Worm (Caenorhabditis elegans): Measurements from ENCODE around the gene sfxn-1.1.
A peak's percentile ranks its signal among the peaks of the same experiment; 100 is the strongest.

The sfxn-1.1 gene

DNA sequence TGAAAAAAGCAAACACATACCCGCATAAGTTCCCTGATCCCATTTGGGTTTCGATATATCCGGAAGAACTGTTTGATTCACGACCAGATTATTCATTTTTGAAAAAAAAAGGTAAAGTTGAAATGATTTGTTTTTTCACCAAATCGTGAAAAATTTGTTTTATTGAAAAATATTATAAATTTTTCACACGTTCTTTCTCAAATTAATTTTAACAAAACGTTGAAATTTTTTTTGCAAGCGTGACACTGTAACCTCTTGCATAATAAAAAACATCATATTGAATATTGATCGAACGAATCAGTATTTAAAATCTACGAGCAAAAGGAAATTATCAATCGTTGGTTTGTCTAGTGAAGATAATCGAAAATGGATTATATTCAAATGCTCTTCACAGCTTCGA is at the start of gene sfxn-1.1, which contains the start of gene AH6.3:
Gene sfxn-1.1 (minus strand): TSS at position 101 of the 400 bp plus-strand sequence.
Gene AH6.3 (plus strand): TSS at position 275 of the 400 bp plus-strand sequence.
- TF ChIP-seq dao-5 (tag; optimal IDR thresholded peaks at IDR 0.05) (no peak), W03F9.2 (tag; optimal IDR thresholded peaks at IDR 0.05) (no peak), him-1 (tag; optimal IDR thresholded peaks at IDR 0.05) (no peak)

DNA sequence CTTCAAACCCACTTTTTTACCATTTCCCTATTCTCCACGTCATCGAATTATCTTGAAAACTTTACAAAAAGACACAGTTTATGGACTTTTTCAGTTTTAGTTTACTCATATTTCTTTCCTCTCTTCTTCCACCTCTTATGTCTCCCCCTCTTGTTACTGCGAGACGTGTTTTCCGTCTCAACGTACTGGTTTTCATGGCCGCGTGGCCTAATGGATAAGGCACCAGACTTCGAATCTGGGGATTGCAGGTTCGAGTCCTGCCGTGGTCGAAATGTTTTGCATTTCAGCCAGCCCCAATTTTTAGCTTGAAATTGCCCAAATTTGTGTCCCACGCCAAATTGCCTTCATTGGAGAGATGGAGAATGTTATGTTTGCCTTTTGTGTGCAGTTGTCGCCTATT is 47.4 kb upstream of the sfxn-1.1 start:
- TF ChIP-seq dao-5 (tag; optimal IDR thresholded peaks at IDR 0.05) (peak; percentile 80), W03F9.2 (tag; optimal IDR thresholded peaks at IDR 0.05) (no peak), him-1 (tag; optimal IDR thresholded peaks at IDR 0.05) (peak; percentile 49)

DNA sequence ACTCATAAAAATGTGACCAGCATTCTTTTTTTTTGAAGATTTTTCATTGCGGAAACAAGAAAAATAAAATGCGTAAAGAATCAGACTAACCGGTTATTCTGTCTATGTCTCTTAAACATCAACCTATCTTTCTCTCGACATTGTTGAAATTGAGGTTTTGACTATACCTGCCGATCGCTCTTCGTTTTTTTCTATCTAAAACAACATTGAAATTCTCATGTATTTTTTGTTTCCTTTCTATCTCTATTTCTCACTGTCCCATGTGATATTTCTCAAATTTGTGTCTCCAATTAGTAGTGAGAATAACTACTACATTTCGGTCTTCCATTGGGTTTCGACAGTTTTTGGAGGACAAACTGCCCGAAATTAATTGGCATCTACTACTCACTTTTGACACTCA is 42.2 kb upstream of the sfxn-1.1 start:
- no peak for TF ChIP-seq dao-5 (tag; optimal IDR thresholded peaks at IDR 0.05)
- no peak for TF ChIP-seq him-1 (tag; optimal IDR thresholded peaks at IDR 0.05)
- TF ChIP-seq W03F9.2 (tag; optimal IDR thresholded peaks at IDR 0.05) = no peak

DNA sequence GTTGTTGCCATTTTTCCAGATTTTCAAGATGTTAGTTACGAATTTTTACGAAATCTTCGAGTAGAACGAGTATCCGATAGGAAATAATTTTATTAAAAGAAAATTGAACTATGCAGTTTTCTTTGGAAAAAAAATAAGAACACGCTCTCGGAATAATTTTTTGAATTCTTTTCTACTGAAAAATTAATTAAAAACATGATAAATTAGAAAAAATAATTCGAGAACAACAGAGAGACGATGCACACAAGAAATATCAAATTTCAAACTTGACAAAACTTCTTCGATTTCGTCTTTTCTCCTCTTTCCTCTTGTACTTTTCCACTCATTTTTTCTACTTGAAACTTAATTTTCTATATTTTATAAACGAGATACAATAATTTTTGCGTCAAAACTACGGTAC is 41.2 kb upstream of the sfxn-1.1 start, which contains the start of gene F35H8.4:
Gene F35H8.4 (minus strand): TSS at position 101 of the 400 bp plus-strand sequence.
- TF ChIP-seq dao-5 (tag; optimal IDR thresholded peaks at IDR 0.05) (no peak), him-1 (tag; optimal IDR thresholded peaks at IDR 0.05) (no peak), W03F9.2 (tag; optimal IDR thresholded peaks at IDR 0.05) (no peak)

DNA sequence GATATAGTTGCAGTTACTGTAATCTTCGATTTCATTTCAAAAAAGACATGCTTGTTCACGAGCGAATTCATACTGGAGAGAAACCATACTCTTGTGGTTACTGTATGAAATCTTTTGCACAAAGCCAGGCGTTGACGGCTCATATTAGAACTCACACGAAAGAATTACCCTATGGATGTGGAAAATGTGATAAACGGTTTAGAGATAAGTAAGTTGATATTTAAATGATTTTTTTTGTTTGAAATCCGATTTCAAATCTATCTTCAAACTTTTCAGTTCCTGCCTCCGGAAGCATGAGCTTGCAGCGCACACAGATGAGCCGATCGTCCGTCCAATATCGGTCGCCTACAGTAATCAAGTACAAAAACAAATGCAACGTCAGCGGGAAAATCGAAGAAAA is 40.2 kb upstream of the sfxn-1.1 start:
- TF ChIP-seq W03F9.2 (tag; optimal IDR thresholded peaks at IDR 0.05) = no peak
- TF ChIP-seq dao-5 (tag; optimal IDR thresholded peaks at IDR 0.05) = no peak
- TF ChIP-seq him-1 (tag; optimal IDR thresholded peaks at IDR 0.05) = no peak

DNA sequence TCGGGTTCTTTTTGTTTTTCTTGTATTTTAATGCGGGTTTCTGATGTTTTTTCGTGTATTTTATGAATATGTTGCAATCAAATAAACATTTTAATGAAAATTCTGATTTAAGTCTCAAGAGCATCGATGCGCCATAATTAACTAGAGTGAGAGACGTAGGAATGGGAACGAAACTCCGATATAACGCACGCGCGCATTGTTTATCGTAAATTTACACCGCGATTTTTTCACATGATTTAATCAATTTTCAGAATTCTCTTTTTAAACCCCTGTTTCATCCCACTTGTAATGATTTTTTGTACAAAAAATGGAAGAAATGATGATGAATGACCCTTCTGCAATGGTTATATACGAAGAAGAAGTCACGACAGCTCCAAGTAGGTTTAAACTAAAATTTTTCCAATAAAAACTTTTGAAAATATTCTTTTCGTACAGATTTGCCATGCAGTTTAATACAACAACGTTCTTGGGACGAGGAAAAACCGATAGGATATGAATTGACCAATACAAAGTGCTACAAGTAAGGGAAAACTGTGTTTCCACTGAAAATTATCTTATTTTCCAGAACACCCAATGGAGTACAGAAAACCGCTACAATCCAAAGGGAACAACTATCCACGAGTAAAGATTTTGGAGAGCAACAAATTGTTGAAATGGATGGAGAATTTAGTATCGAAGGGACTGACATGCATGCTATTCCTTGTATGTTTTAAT is 38.9 kb upstream of the sfxn-1.1 start, which contains the start of gene zfp-2:
Gene zfp-2 (plus strand): TSS at position 214 of the 714 bp plus-strand sequence.
- TF ChIP-seq him-1 (tag; optimal IDR thresholded peaks at IDR 0.05) (no peak), dao-5 (tag; optimal IDR thresholded peaks at IDR 0.05) (no peak), W03F9.2 (tag; optimal IDR thresholded peaks at IDR 0.05) (no peak)

DNA sequence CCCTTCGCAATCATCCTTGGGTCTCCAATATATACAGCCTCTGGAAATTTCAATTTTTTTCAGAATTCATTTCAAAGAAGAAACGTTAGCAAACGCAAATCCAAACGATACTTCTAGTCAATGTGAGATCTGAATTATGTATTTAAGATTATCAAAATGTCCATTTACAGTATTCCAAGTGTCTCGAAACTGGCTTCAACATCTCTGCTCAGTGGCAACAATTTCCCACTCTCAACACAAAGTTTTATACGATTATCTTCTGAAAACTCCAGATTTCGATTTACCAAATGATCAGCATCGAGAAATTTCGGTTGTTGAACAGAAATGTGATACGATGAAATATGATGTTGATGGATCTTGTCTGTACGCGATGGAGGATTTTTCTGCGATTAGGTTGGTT is 37.9 kb upstream of the sfxn-1.1 start:
- TF ChIP-seq dao-5 (tag; optimal IDR thresholded peaks at IDR 0.05) = no peak

DNA sequence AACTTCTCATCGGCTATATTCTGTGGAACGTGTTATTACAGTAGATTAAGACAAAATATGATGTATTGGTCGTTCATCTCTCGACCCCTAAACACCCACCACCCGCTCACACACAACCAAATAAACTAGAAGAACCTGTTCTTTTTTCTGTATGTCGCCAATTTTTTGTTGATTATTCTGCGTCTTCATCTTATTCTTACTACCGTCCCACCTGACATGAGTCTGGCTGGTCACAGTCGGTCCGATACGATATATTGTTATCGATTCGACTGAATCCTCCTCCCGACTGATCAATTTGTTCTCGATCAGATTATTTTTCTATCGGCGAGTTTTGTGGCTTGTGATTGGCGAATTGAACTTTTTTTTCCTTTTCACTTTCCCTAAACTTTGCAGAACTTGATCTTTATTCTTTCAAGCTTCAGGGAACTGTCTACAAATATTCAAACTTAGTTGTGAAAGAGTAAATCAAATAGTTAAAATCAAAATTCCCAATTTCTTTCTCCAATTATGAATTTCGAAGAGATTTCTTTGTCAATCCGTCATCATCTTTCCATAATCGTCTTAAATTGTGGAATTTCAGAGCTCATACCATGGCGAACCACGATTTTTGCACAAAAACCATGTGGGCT is 36.4 kb upstream of the sfxn-1.1 start, which contains the start of gene F35H8.2:
Gene F35H8.2 (plus strand): TSS at position 579 of the 629 bp plus-strand sequence.
- no peak for TF ChIP-seq W03F9.2 (tag; optimal IDR thresholded peaks at IDR 0.05)
- no peak for TF ChIP-seq dao-5 (tag; optimal IDR thresholded peaks at IDR 0.05)
- no peak for TF ChIP-seq him-1 (tag; optimal IDR thresholded peaks at IDR 0.05)

DNA sequence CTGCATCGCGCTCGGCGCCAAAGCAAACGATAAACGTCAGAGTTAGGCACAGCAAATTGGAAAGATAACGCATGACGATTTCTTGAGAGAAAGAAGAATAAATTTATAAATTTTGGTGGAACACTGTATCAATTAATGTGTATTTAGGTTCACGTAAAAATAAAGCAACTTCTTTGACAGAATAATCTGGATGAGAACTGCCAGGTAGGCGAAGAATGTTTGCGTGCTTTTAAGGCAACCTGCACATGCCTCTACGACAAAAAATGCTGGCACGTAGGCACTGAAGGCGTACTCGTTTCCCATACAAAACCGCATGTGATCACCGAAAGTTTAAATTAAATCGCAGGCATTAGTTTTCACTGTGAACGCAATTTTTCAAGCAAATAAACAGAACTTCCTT is 34.5 kb upstream of the sfxn-1.1 start, which contains the start of gene F35H8.1:
Gene F35H8.1 (minus strand): TSS at position 101 of the 400 bp plus-strand sequence.
- no peak for TF ChIP-seq him-1 (tag; optimal IDR thresholded peaks at IDR 0.05)
- TF ChIP-seq W03F9.2 (tag; optimal IDR thresholded peaks at IDR 0.05) = no peak
- no peak for TF ChIP-seq dao-5 (tag; optimal IDR thresholded peaks at IDR 0.05)

DNA sequence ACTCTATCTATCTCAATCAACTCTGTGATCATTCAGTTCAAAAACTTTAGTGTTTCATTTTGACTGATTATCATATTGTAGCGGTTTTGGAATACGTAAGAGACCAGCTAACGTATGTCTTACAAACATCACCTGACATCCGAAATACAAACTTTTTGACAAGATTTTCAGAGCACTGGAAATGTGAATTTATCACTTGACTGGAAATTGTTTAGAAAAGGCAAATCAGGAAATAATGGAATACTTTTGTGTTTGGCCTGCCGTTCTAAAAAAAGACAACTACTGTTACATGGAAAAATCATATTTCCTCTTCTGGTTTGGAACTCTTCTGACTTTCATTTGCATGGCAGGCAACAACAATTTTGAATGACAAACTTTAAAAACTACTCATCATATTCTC is 32.9 kb upstream of the sfxn-1.1 start, which contains the start of gene F35H8.12:
Gene F35H8.12 (plus strand): TSS at position 301 of the 400 bp plus-strand sequence.
- TF ChIP-seq him-1 (tag; optimal IDR thresholded peaks at IDR 0.05) (no peak), W03F9.2 (tag; optimal IDR thresholded peaks at IDR 0.05) (no peak), dao-5 (tag; optimal IDR thresholded peaks at IDR 0.05) (no peak)

DNA sequence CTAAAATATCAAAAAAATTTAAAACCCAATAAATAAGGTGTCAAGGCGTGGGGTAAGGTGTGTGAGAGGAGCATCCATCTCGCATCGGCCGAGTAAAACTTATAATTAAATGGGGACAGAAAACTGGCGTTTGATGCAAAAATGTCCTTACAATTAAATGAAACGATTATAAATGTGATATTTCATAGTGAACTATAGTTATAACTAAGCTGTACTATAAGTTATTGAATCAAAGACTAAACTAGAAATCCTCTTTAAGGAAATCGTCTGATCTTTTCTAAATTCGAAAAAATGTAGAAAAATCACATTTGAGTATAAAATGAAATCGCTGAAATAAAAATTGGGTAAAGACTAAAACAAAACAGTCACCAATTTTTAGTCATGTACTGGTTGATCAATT is 32.0 kb upstream of the sfxn-1.1 start, which contains the start of gene sra-6:
Gene sra-6 (minus strand): TSS at position 101 of the 400 bp plus-strand sequence.
- TF ChIP-seq dao-5 (tag; optimal IDR thresholded peaks at IDR 0.05) = no peak
- TF ChIP-seq him-1 (tag; optimal IDR thresholded peaks at IDR 0.05) = no peak
- no peak for TF ChIP-seq W03F9.2 (tag; optimal IDR thresholded peaks at IDR 0.05)

DNA sequence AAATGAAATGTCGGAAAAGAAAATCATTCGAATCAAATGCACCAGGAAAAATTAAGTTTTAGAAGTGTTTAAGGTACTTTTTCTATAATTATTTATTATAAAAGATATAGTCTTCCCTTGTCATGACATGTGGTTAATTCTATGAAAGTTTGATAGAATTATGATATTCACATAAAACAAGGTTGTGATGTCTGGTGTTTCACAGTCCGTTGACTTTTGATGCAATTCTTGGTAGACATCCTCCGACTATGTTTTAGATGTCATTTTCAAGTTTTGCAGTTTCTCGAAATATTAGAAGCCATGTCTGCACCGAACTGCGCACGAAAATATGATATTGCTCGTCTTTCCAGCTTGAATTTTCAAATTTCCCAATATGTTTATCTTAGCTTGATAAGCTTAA is 25.7 kb upstream of the sfxn-1.1 start, which contains the start of gene sra-7:
Gene sra-7 (plus strand): TSS at position 301 of the 400 bp plus-strand sequence.
- TF ChIP-seq W03F9.2 (tag; optimal IDR thresholded peaks at IDR 0.05) (no peak), dao-5 (tag; optimal IDR thresholded peaks at IDR 0.05) (no peak), him-1 (tag; optimal IDR thresholded peaks at IDR 0.05) (no peak)

DNA sequence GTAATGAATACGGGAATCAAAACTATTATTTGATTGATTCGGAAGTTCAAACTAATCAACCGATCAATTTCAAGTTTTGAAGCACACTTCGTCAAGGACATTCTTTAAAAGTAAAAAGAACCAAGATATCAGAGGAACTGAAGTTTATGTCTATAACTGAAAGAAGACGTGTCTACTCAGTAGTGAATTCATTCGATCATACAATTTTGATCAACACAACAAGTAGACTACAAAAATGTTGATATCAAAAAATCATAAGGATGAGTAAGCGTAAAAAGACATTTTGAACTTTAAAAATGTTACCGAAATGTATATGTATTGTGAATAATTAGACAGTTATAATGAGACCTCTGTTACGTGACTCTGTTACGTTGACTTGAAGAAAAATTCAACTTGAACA is 24.1 kb upstream of the sfxn-1.1 start, which contains the start of gene sra-4:
Gene sra-4 (minus strand): TSS at position 101 of the 400 bp plus-strand sequence.
- no peak for TF ChIP-seq W03F9.2 (tag; optimal IDR thresholded peaks at IDR 0.05)
- no peak for TF ChIP-seq him-1 (tag; optimal IDR thresholded peaks at IDR 0.05)
- TF ChIP-seq dao-5 (tag; optimal IDR thresholded peaks at IDR 0.05) = no peak

DNA sequence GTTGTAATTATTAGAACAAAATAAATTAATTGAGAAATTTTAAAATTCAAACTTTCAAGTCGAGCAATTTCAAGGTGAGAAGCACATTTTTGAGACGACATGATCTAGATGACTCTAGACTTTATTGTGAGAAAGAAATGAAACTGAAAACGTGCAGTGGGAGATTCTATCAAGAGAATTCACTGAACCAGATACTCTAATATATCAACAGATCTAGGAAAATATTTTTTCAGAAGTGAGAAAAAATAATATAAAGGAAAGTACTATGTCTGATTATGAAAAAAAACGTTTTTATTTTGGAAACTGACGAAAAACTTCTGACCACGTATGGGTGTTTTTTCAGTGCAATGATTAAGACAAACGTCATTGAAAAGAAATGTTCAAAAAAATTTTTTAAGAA is 22.0 kb upstream of the sfxn-1.1 start, which contains the start of gene sra-3:
Gene sra-3 (minus strand): TSS at position 101 of the 400 bp plus-strand sequence.
- no peak for TF ChIP-seq him-1 (tag; optimal IDR thresholded peaks at IDR 0.05)
- no peak for TF ChIP-seq dao-5 (tag; optimal IDR thresholded peaks at IDR 0.05)
- TF ChIP-seq W03F9.2 (tag; optimal IDR thresholded peaks at IDR 0.05) = no peak

All from whole organism, L4/young adult.